Worm (Caenorhabditis elegans): ENCODE results near the gene Y66D12A.13.

Gene Y66D12A.13

ce11 chrIII:11554701-11555111 is 6.5 kb downstream of the Y66D12A.13 start (continued):
- TF ChIP-seq ztf-25 (GFP tag; IDR thresholded peaks at IDR 0.05) (peak; percentile 87), rpc-1 (optimal IDR thresholded peaks at IDR 0.05) (peak; percentile 70), rpc-1 (tag; optimal IDR thresholded peaks at IDR 0.05) (peak; percentile 82), C06A6.2 (GFP tag; conservative IDR thresholded peaks at IDR 0.05) (peak; percentile 43; the same call in 1 of the 2 replicates), akir-1 (GFP tag; optimal IDR thresholded peaks at IDR 0.05) (no peak), nfya-2 (GFP tag; IDR thresholded peaks at IDR 0.05) (no peak), him-1 (tag; optimal IDR thresholded peaks at IDR 0.05) (peak; percentile 82), T07F8.4 (tag; optimal IDR thresholded peaks at IDR 0.05) (peak; percentile 11), ama-1 (optimal IDR thresholded peaks at IDR 0.05) (no peak), ama-1 (GFP tag; optimal IDR thresholded peaks at IDR 0.05) (peak in 1 of 2 experiments; percentile 51), Y95B8A.8 (GFP tag; IDR thresholded peaks at IDR 0.05) (no peak), tbx-9 (tag; optimal IDR thresholded peaks at IDR 0.05; ENCODE audit: borderline replicate concordance) (no peak), Y53G8AR.9 (GFP tag; conservative IDR thresholded peaks at IDR 0.05) (peak; percentile 67), snpc-1.1 (tag; optimal IDR thresholded peaks at IDR 0.05; ENCODE audit: insufficient read depth) (no peak), chd-7 (tag; optimal IDR thresholded peaks at IDR 0.05) (peak; percentile 29), zim-3 (tag; optimal IDR thresholded peaks at IDR 0.05) (no peak), mcd-1 (GFP tag; IDR thresholded peaks at IDR 0.05) (peak; percentile 59), nhr-27 (tag; optimal IDR thresholded peaks at IDR 0.05) (no peak), B0019.2 (GFP tag; conservative IDR thresholded peaks at IDR 0.05) (no peak), pbrm-1 (GFP tag; IDR thresholded peaks at IDR 0.05) (no peak), ccch-3 (GFP tag; optimal IDR thresholded peaks at IDR 0.05) (no peak), sea-2 (GFP tag; IDR thresholded peaks at IDR 0.05) (no peak), snpc-1.3 (tag; optimal IDR thresholded peaks at IDR 0.05; ENCODE audit: insufficient read depth) (no peak), hmg-1.2 (GFP tag; IDR thresholded peaks at IDR 0.05) (peak; percentile 96), F52B5.7 (tag; optimal IDR thresholded peaks at IDR 0.05) (peak; percentile 60), lin-26 (GFP tag; IDR thresholded peaks at IDR 0.05) (peak; percentile 79; the same call in 1 of the 2 replicates), lin-54 (GFP tag; optimal IDR thresholded peaks at IDR 0.05) (peak; percentile 0), B0336.3 (GFP tag; IDR thresholded peaks at IDR 0.05) (no peak), madf-3 (GFP tag; IDR thresholded peaks at IDR 0.05) (no peak), sdz-38 (tag; optimal IDR thresholded peaks at IDR 0.05) (no peak), lag-1 (GFP tag; IDR thresholded peaks at IDR 0.05) (no peak), F37B4.10 (GFP tag; IDR thresholded peaks at IDR 0.05) (no peak), repo-1 (tag; optimal IDR thresholded peaks at IDR 0.05) (no peak), mxl-1 (tag; optimal IDR thresholded peaks at IDR 0.05) (peak; percentile 35), T26A5.8 (tag; optimal IDR thresholded peaks at IDR 0.05) (no peak), efl-1 (GFP tag; optimal IDR thresholded peaks at IDR 0.05) (no peak), xnd-1 (tag; optimal IDR thresholded peaks at IDR 0.05) (no peak), gei-17 (GFP tag; optimal IDR thresholded peaks at IDR 0.05) (no peak), ZK185.1 (tag; optimal IDR thresholded peaks at IDR 0.05; ENCODE audit: poor library complexity, severe bottlenecking) (no peak)

DNA sequence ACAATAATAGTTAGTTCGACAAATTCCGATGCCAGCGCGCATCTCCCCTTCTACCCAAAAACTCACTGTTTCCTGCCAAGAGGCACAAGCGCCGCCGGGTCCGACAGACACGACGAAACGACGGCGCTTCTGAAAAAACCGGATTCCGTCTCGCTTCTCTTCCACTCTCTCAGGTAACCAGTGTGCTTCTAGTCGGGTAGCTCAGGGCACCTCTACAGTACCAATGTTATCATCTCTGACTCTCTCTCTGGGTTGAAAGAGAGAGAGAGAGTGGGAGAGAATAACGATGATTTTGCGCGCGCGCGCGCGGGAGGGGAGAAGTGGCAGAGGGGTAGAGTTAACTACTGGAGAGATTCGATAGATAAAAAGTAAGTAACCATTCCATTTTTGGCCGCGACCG is 8.7 kb downstream of the Y66D12A.13 start:
- peak; percentile 85 for TF ChIP-seq zfh-2 (GFP tag; conservative IDR thresholded peaks at IDR 0.05)
- TF ChIP-seq egrh-3 (GFP tag; IDR thresholded peaks at IDR 0.05), result peak; percentile 51; the same call in 1 of the 2 replicates
- no peak for TF ChIP-seq ztf-6 (GFP tag; IDR thresholded peaks at IDR 0.05)
- no peak for TF ChIP-seq tbp1 (GFP tag; optimal IDR thresholded peaks at IDR 0.05)
- no peak for TF ChIP-seq lir-1 (GFP tag; conservative IDR thresholded peaks at IDR 0.05)
- TF ChIP-seq ceh-91 (GFP tag; IDR thresholded peaks at IDR 0.05), result no peak
- 0 out of 2 replicates have a peak, but pooled peaks have one; percentile 69 for TF ChIP-seq lin-26 (GFP tag; IDR thresholded peaks at IDR 0.05)

Measured in whole organism, young adult.